Worm (Caenorhabditis elegans) whole organism, mixed stage, embryonic: ENCODE results near the gene Y54F10AM.11.

Experiments
- M03D4.4 ChIP-seq: sonication (generic microtip); optimal IDR thresholded peaks from 2 replicates; lab custom pipeline; 2017; ENCODE audit warnings: mild to moderate bottlenecking, missing genetic modification characterization, missing compliant biosample characterization
- bed-3 ChIP-seq: fragments of 200-800 bp; sonication (Bioruptor generic); optimal IDR thresholded peaks from 3 replicates; lab custom pipeline; 2018; ENCODE audit warnings: mild to moderate bottlenecking, missing genetic modification characterization, moderate library complexity, missing compliant biosample characterization
- blmp-1 ChIP-seq: fragments of 150-350 bp; optimal IDR thresholded peaks from 2 replicates; lab custom pipeline; 2014; ENCODE audit warnings: missing biosample characterization, missing genetic modification characterization
- ceh-39 ChIP-seq: fragments of 150-350 bp; optimal IDR thresholded peaks from 2 replicates; lab custom pipeline; 2014; ENCODE audit warnings: missing biosample characterization, missing genetic modification characterization
- ceh-43 ChIP-seq: fragments of 200-800 bp; sonication (Bioruptor generic); optimal IDR thresholded peaks from 2 replicates; lab custom pipeline; 2018; ENCODE audit warnings: mild to moderate bottlenecking, missing genetic modification characterization, moderate library complexity, missing compliant biosample characterization
- ceh-83 ChIP-seq: fragments of 200-800 bp; sonication (Bioruptor generic); optimal IDR thresholded peaks from 2 replicates; lab custom pipeline; 2018; ENCODE audit warnings: mild to moderate bottlenecking, missing genetic modification characterization, missing compliant biosample characterization
- ces-1 ChIP-seq: fragments of 150-350 bp; optimal IDR thresholded peaks from 2 replicates; lab custom pipeline; 2014; ENCODE audit warnings: missing biosample characterization, missing genetic modification reagents, missing genetic modification characterization
- cnd-1 ChIP-seq: fragments of 200-800 bp; sonication (Bioruptor generic); optimal IDR thresholded peaks from 2 replicates; lab custom pipeline; 2018; ENCODE audit warnings: mild to moderate bottlenecking, missing genetic modification characterization, missing compliant biosample characterization
- drap-1 ChIP-seq: fragments of 200-800 bp; sonication (Bioruptor generic); optimal IDR thresholded peaks from 3 replicates; lab custom pipeline; 2018; ENCODE audit warnings: mild to moderate bottlenecking, missing genetic modification characterization, missing compliant biosample characterization
- elt-1 ChIP-seq: sonication (generic microtip); optimal IDR thresholded peaks from 2 replicates; lab custom pipeline; 2017; ENCODE audit warnings: missing genetic modification characterization, mild to moderate bottlenecking, missing compliant biosample characterization, antibody characterized with exemption, moderate library complexity, borderline replicate concordance; ENCODE audit not compliant: insufficient read depth
- elt-3 ChIP-seq: fragments of 150-350 bp; optimal IDR thresholded peaks from 2 replicates; lab custom pipeline; 2014; ENCODE audit warnings: missing biosample characterization, missing genetic modification characterization
- hlh-1 ChIP-seq: fragments of 150-350 bp; optimal IDR thresholded peaks from 2 replicates; lab custom pipeline; 2014; ENCODE audit warnings: missing biosample characterization, missing genetic modification reagents, missing genetic modification characterization
- lin-13 ChIP-seq: fragments of 150-350 bp; optimal IDR thresholded peaks from 2 replicates; lab custom pipeline; 2014; ENCODE audit warnings: missing biosample characterization, missing genetic modification characterization
- lin-32 ChIP-seq: fragments of 200-800 bp; sonication (Bioruptor generic); optimal IDR thresholded peaks from 2 replicates; lab custom pipeline; 2018; ENCODE audit warnings: mild to moderate bottlenecking, missing genetic modification characterization, missing compliant biosample characterization
- mep-1 ChIP-seq: fragments of 150-350 bp; optimal IDR thresholded peaks from 2 replicates; lab custom pipeline; 2017; ENCODE audit warnings: missing biosample characterization, missing genetic modification reagents, missing genetic modification characterization, inconsistent platforms
- mls-2 ChIP-seq: sonication (generic microtip); optimal IDR thresholded peaks from 2 replicates; lab custom pipeline; 2016; ENCODE audit warnings: mild to moderate bottlenecking, missing genetic modification characterization, moderate library complexity, missing compliant biosample characterization
- nhr-12 ChIP-seq: fragments of 150-350 bp; optimal IDR thresholded peaks from 2 replicates; lab custom pipeline; 2014; ENCODE audit warnings: missing biosample characterization, missing genetic modification characterization
- nhr-2 ChIP-seq: fragments of 150-350 bp; optimal IDR thresholded peaks from 2 replicates; lab custom pipeline; 2014; ENCODE audit warnings: missing biosample characterization, missing genetic modification characterization
- nhr-28 ChIP-seq: fragments of 150-350 bp; optimal IDR thresholded peaks from 2 replicates; lab custom pipeline; 2014; ENCODE audit warnings: missing biosample characterization, missing genetic modification characterization
- pha-4 ChIP-seq: fragments of 150-350 bp; optimal IDR thresholded peaks from 2 replicates; lab custom pipeline; 2018; ENCODE audit warnings: missing biosample characterization, missing genetic modification reagents, missing genetic modification characterization
- sem-2 ChIP-seq: fragments of 200-800 bp; sonication (Bioruptor generic); optimal IDR thresholded peaks from 2 replicates; lab custom pipeline; 2018; ENCODE audit warnings: mild to moderate bottlenecking, missing genetic modification characterization, missing compliant biosample characterization
- snpc-4 ChIP-seq: fragments of 150-350 bp; optimal IDR thresholded peaks from 2 replicates; lab custom pipeline; 2014; ENCODE audit warnings: missing biosample characterization, missing genetic modification characterization
- sptf-1 ChIP-seq: sonication (generic microtip); optimal IDR thresholded peaks from 2 replicates; lab custom pipeline; 2017; ENCODE audit warnings: mild to moderate bottlenecking, missing genetic modification characterization, moderate library complexity, missing compliant biosample characterization
- tbx-8 ChIP-seq: fragments of 200-800 bp; sonication (Bioruptor generic); optimal IDR thresholded peaks from 2 replicates; lab custom pipeline; 2018; ENCODE audit warnings: mild to moderate bottlenecking, missing genetic modification characterization, moderate library complexity, missing compliant biosample characterization
- unc-120 ChIP-seq: sonication (generic microtip); optimal IDR thresholded peaks from 2 replicates; lab custom pipeline; 2017; ENCODE audit warnings: missing genetic modification characterization, missing compliant biosample characterization; ENCODE audit not compliant: poor library complexity, severe bottlenecking
- unc-39 ChIP-seq: fragments of 150-350 bp; optimal IDR thresholded peaks from 2 replicates; lab custom pipeline; 2014; ENCODE audit warnings: missing biosample characterization, missing genetic modification characterization
- unc-62 ChIP-seq: fragments of 150-350 bp; optimal IDR thresholded peaks from 2 replicates; lab custom pipeline; 2014; ENCODE audit warnings: missing biosample characterization, missing genetic modification reagents, missing genetic modification characterization
- zip-8 ChIP-seq: fragments of 150-350 bp; optimal IDR thresholded peaks from 2 replicates; lab custom pipeline; 2014; ENCODE audit warnings: missing biosample characterization, missing genetic modification characterization
- ztf-11 ChIP-seq: fragments of 150-350 bp; optimal IDR thresholded peaks from 2 replicates; lab custom pipeline; 2014; ENCODE audit warnings: missing biosample characterization, missing genetic modification characterization

The Y54F10AM.11 gene

DNA sequence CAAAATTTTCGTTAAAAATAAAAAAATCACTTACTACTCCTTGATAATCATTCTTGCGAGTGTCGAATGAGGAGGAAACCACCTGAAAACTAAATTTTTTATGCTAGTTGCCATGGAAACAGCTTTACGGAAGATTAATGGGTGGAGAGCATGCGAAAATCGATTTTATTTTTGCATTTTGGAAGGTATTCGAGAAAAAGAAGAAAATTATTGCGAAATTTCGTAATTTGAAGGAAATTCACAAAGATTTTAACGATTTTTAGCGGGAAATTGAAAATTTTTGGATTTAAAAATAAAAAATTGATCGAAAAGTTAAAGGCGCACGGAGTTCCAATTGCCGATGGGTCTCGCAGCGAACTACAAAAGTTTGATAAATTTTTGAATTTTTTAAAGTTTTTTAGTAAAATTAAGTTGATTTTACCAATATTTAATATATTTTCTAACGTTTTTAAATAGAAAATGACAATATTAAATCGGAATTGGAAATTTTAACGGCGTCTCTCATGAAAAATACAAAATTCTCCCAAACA lies 11.9 kb upstream of the Y54F10AM.11 start, which contains the start of gene Y54F10AR.1:
Gene Y54F10AR.1, minus strand, starts transcription at position 51 of the 530 bp plus-strand sequence.
- TF ChIP-seq bed-3 (GFP tag; lab: Kevin White, UChicago) (no peak), ceh-39 (tag; lab: Kevin White, UChicago) (no peak), lin-13 (tag; lab: Kevin White, UChicago) (no peak), ceh-43 (GFP tag; lab: Kevin White, UChicago) (no peak), pha-4 (tag; lab: Kevin White, UChicago) (no peak), ztf-11 (tag; lab: Kevin White, UChicago) (no peak)

DNA sequence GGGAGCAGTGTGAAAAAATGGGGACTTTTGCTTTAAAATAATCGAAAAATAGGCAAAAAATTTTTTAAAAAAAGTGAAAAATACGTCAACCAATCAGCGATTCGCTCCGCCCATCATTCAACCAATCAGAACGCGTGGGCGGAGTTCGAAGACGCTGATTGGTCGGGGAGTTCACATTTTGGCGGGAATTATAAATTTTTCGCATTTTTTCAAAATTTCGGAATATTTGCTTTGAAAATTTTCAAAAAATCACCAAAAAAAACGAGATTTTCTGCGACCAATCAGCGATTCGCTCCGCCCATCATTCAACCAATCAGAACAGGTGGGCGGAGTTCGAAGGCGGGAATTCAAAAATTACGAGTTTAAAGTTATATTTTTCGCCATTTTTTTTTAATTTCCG lies 8.6 kb upstream of the Y54F10AM.11 start:
- TF ChIP-seq hlh-1 (tag; lab: Kevin White, UChicago) (no peak), mls-2 (no peak), cnd-1 (no peak), sem-2 (no peak), nhr-12 (no peak), blmp-1 (tag; lab: Kevin White, UChicago) (no peak), tbx-8 (GFP tag; lab: Kevin White, UChicago) (no peak), bed-3 (GFP tag; lab: Kevin White, UChicago) (no peak), unc-120 (no peak), ztf-11 (tag; lab: Kevin White, UChicago) (no peak), nhr-2 (tag; lab: Kevin White, UChicago) (no peak), lin-32 (no peak), ces-1 (GFP tag; lab: Kevin White, UChicago) (no peak), zip-8 (tag; lab: Kevin White, UChicago) (no peak), sptf-1 (tag; lab: Kevin White, UChicago) (no peak), ceh-39 (tag; lab: Kevin White, UChicago) (no peak), drap-1 (GFP tag; lab: Kevin White, UChicago) (no peak), pha-4 (tag; lab: Kevin White, UChicago) (no peak)
- TF ChIP-seq, all 35 proteins: peak for 0

DNA sequence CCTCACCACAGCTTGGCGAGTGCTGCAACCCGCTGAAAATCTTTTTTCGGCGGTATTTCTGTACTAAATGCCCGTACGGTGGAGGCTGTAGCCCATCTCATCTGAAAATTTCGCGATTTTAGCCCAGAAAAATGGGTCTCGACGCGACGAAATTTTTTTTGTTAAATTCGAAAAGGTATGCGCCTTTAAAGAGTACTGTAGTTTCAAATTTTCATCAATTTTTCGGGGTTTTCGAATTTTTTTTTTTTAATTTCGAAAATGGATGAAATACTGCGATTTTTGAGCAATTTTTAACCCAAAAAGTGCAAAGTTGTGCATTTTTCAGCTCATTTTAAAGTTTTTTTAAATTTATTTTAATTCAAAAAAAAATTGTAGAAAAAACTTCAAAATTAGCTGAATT lies 7.7 kb upstream of the Y54F10AM.11 start, which contains the start of gene Y54F10AR.2:
Gene Y54F10AR.2, minus strand, starts transcription at position 101 of the 400 bp plus-strand sequence.
- no peak for TF ChIP-seq ztf-11 (tag; lab: Kevin White, UChicago)
- TF ChIP-seq hlh-1 (tag; lab: Kevin White, UChicago): no peak
- no peak for TF ChIP-seq snpc-4 (tag; lab: Kevin White, UChicago)
- no peak for TF ChIP-seq unc-39 (tag; lab: Kevin White, UChicago)
- no peak for TF ChIP-seq unc-62 (GFP tag; lab: Kevin White, UChicago)
- no peak for TF ChIP-seq M03D4.4 (tag; lab: Kevin White, UChicago)

DNA sequence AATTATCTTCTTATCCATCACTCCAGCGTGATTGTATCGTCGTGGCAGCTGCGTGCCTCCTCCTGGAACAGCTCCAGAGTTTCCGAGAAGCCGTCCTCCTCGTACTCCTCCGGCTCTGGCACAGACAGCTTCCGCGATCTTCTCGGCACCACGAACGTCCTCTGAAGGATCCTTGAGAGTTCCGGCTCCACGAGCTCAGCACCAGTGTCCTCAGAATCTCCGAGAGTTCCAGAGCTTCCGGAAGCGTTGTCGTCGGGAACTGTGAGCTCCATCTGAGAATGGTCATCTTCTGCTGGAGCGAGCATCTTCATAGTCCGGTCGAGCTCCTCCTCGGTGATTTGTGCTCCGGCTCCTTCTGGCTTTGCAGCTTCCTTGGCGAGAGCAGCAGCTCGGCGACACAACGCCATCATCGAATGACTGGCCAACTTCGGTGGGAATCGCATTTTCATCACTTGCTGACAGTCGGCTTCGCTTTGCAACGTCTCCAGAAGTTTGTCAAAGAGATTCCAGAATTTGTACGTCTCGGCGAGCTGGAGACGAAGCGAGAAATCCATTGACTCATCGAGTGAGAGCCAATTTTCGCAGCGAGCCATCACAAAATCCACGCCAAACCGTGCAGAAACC lies 638 bp downstream of the Y54F10AM.11 start:
- TF ChIP-seq zip-8 (tag; lab: Kevin White, UChicago) (no peak), unc-120 (no peak), snpc-4 (tag; lab: Kevin White, UChicago) (no peak), elt-3 (tag; lab: Kevin White, UChicago) (no peak), elt-1 (tag; lab: Kevin White, UChicago) (no peak), M03D4.4 (tag; lab: Kevin White, UChicago) (no peak), ztf-11 (tag; lab: Kevin White, UChicago) (no peak), nhr-28 (tag; lab: Kevin White, UChicago) (no peak), drap-1 (GFP tag; lab: Kevin White, UChicago) (no peak)

DNA sequence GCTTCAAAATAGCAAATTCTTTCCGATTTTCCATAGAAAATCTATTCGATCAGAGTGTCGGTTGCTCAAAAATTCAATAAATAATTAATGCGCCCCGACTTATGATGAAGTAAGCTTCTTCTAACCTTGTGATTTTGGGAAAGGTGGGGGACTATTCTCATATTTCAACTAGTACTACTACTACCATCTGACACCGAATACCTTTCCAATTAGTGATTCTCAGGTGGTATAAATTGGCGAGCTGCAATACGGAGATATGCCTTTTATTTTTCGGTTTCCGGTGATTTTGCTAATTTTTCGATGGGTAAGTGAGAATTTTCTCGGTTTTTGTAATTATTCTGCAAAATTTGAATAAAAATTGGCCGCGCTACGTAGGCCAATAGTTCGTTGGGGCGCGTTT lies 2.4 kb downstream of the Y54F10AM.11 start, which contains the start of gene nhr-239:
Gene nhr-239, plus strand, starts transcription at position 301 of the 400 bp plus-strand sequence.
- TF ChIP-seq sem-2 (no peak), cnd-1 (no peak), mep-1 (tag; lab: Kevin White, UChicago) (no peak)

- TF ChIP-seq sptf-1 (tag; lab: Kevin White, UChicago) (peak; percentile 51), ceh-83 (no peak)
Measured at ce11 chrIII:2560763-2561162, 3.0 kb downstream of the Y54F10AM.11 start.
